Worm (Caenorhabditis elegans) whole organism, midembryonic: Measurements from ENCODE around the gene F53A2.9.

Experiments
- T22C8.4 ChIP-seq: fragments of 200-800 bp; sonication (Bioruptor generic); IDR thresholded peaks from 2 replicates; pipeline ENCODE4 v1.3.6; 2022; ENCODE audit warnings: missing genetic modification characterization, missing compliant biosample characterization
- flt-1 ChIP-seq: fragments of 200-800 bp; sonication (Bioruptor generic); IDR thresholded peaks from 2 replicates; pipeline ENCODE4 v1.3.6; 2022; ENCODE audit warnings: missing genetic modification characterization, missing compliant biosample characterization
- ref-1 ChIP-seq: fragments of 200-800 bp; sonication (Bioruptor generic); conservative IDR thresholded peaks from 2 replicates; pipeline ENCODE4 v1.3.6; 2022; ENCODE audit warnings: missing genetic modification reagents, missing genetic modification characterization, missing compliant biosample characterization

- no peak for TF ChIP-seq ref-1 (GFP tag; lab: Robert Waterston, UW)
- no peak for TF ChIP-seq T22C8.4 (GFP tag; lab: Robert Waterston, UW)
- no peak for TF ChIP-seq flt-1
Measured at ce11 chrIII:13346785-13347184, 12.4 kb downstream of the F53A2.9 start, which contains the start of gene mtm-6.
